Worm (Caenorhabditis elegans) whole organism, L3 larva: ENCODE measurements around the gene kars-1.

ENCODE experiments used
- R02D3.7 ChIP-seq: fragments of 150-350 bp; optimal IDR thresholded peaks from 2 replicates; lab custom pipeline; 2014; ENCODE audit warnings: missing biosample characterization, missing genetic modification characterization
- ZK546.5 ChIP-seq: sonication (generic microtip); optimal IDR thresholded peaks from 2 replicates; lab custom pipeline; 2017; ENCODE audit warnings: missing biosample characterization, missing genetic modification characterization
- aly-2 ChIP-seq: fragments of 150-350 bp; optimal IDR thresholded peaks from 2 replicates; lab custom pipeline; 2014; ENCODE audit warnings: missing biosample characterization, missing genetic modification characterization
- ceh-16 ChIP-seq: sonication (generic microtip); optimal IDR thresholded peaks from 2 replicates; lab custom pipeline; 2017; ENCODE audit warnings: missing biosample characterization, missing genetic modification characterization
- ceh-28 ChIP-seq: fragments of 150-350 bp; optimal IDR thresholded peaks from 2 replicates; lab custom pipeline; 2014; ENCODE audit warnings: missing biosample characterization, missing genetic modification reagents, missing genetic modification characterization
- ceh-82 ChIP-seq: fragments of 150-350 bp; optimal IDR thresholded peaks from 2 replicates; lab custom pipeline; 2014; ENCODE audit warnings: missing biosample characterization, missing genetic modification characterization
- ceh-9 ChIP-seq: sonication (generic microtip); optimal IDR thresholded peaks from 2 replicates; lab custom pipeline; 2018; ENCODE audit warnings: missing biosample characterization, missing genetic modification characterization
- daf-12 ChIP-seq: fragments of 150-350 bp; optimal IDR thresholded peaks from 2 replicates; lab custom pipeline; 2014; ENCODE audit warnings: missing biosample characterization, missing genetic modification reagents, missing genetic modification characterization
- egl-27 ChIP-seq: sonication (generic microtip); optimal IDR thresholded peaks from 4 replicates; lab custom pipeline; 2017; ENCODE audit warnings: missing biosample characterization, missing genetic modification reagents, missing genetic modification characterization
- egl-5 ChIP-seq: fragments of 150-350 bp; optimal IDR thresholded peaks from 2 replicates; lab custom pipeline; 2017; ENCODE audit warnings: missing biosample characterization, missing genetic modification reagents, missing genetic modification characterization, inconsistent platforms
- elt-1 ChIP-seq: fragments of 150-350 bp; optimal IDR thresholded peaks from 2 replicates; lab custom pipeline; 2014; ENCODE audit warnings: missing biosample characterization, missing genetic modification characterization
- elt-2 ChIP-seq: sonication (generic microtip); optimal IDR thresholded peaks from 2 replicates; lab custom pipeline; 2016; ENCODE audit warnings: missing genetic modification reagents, mild to moderate bottlenecking, missing genetic modification characterization, missing compliant biosample characterization
- elt-3 ChIP-seq, 3 experiments: fragments of 150-350 bp in 1 of 3; sonication (generic microtip) in 2 of 3; optimal IDR thresholded peaks; 2 replicates in 2 of 3; 4 replicates in 1 of 3; lab custom pipeline; 2014 to 2017; ENCODE audit warnings: missing biosample characterization in 3 of 3, missing genetic modification characterization in 3 of 3
- eor-1 ChIP-seq, 2 experiments: fragments of 150-350 bp; optimal IDR thresholded peaks; 2 replicates each; lab custom pipeline; 2014 to 2018; ENCODE audit warnings: missing biosample characterization in 2 of 2, missing genetic modification characterization in 2 of 2
- fkh-10 ChIP-seq: sonication (generic microtip); optimal IDR thresholded peaks from 2 replicates; lab custom pipeline; 2017; ENCODE audit warnings: missing biosample characterization, missing genetic modification reagents, missing genetic modification characterization
- fos-1 ChIP-seq: fragments of 150-350 bp; optimal IDR thresholded peaks from 2 replicates; lab custom pipeline; 2014; ENCODE audit warnings: missing biosample characterization, missing genetic modification characterization
- hmg-11 ChIP-seq: sonication (generic microtip); optimal IDR thresholded peaks from 2 replicates; lab custom pipeline; 2016; ENCODE audit warnings: missing genetic modification characterization, missing compliant biosample characterization
- jun-1 ChIP-seq: fragments of 150-350 bp; optimal IDR thresholded peaks from 2 replicates; lab custom pipeline; 2014; ENCODE audit warnings: missing biosample characterization, missing genetic modification reagents, missing genetic modification characterization
- lin-15B ChIP-seq: fragments of 150-350 bp; optimal IDR thresholded peaks from 2 replicates; lab custom pipeline; 2014; ENCODE audit warnings: missing biosample characterization, missing genetic modification characterization
- lin-39 ChIP-seq: fragments of 150-350 bp; optimal IDR thresholded peaks from 2 replicates; lab custom pipeline; 2018; ENCODE audit warnings: missing biosample characterization, missing genetic modification reagents, missing genetic modification characterization
- lsy-12 ChIP-seq: sonication (generic microtip); optimal IDR thresholded peaks from 2 replicates; lab custom pipeline; 2016; ENCODE audit warnings: mild to moderate bottlenecking, missing genetic modification characterization, missing compliant biosample characterization
- mdl-1 ChIP-seq: fragments of 150-350 bp; optimal IDR thresholded peaks from 2 replicates; lab custom pipeline; 2014; ENCODE audit warnings: missing biosample characterization, missing genetic modification characterization
- mml-1 ChIP-seq: fragments of 150-350 bp; sonication (generic microtip); optimal IDR thresholded peaks from 3 replicates; lab custom pipeline; 2014; ENCODE audit warnings: missing biosample characterization, missing genetic modification characterization
- nfya-1 ChIP-seq: sonication (generic microtip); optimal IDR thresholded peaks from 2 replicates; lab custom pipeline; 2017; ENCODE audit warnings: missing genetic modification characterization, mild to moderate bottlenecking, missing compliant biosample characterization, antibody characterized with exemption, moderate library complexity; ENCODE audit not compliant: insufficient read depth
- nhr-11 ChIP-seq: fragments of 150-350 bp; optimal IDR thresholded peaks from 2 replicates; lab custom pipeline; 2014; ENCODE audit warnings: missing biosample characterization, missing genetic modification characterization
- nhr-12 ChIP-seq: fragments of 150-350 bp; optimal IDR thresholded peaks from 2 replicates; lab custom pipeline; 2014; ENCODE audit warnings: missing biosample characterization, missing genetic modification characterization
- nhr-23 ChIP-seq: fragments of 150-350 bp; optimal IDR thresholded peaks from 2 replicates; lab custom pipeline; 2014; ENCODE audit warnings: missing biosample characterization, missing genetic modification reagents, missing genetic modification characterization
- nhr-237 ChIP-seq: fragments of 150-350 bp; optimal IDR thresholded peaks from 2 replicates; lab custom pipeline; 2014; ENCODE audit warnings: missing biosample characterization, missing genetic modification characterization
- nhr-25 ChIP-seq: sonication (generic microtip); optimal IDR thresholded peaks from 2 replicates; lab custom pipeline; 2017; ENCODE audit warnings: missing biosample characterization, missing genetic modification characterization
- nhr-43 ChIP-seq: sonication (generic microtip); optimal IDR thresholded peaks from 2 replicates; lab custom pipeline; 2016; ENCODE audit warnings: mild to moderate bottlenecking, missing genetic modification characterization, missing compliant biosample characterization; ENCODE audit not compliant: poor library complexity, severe bottlenecking
- nhr-67 ChIP-seq: fragments of 150-350 bp; optimal IDR thresholded peaks from 2 replicates; lab custom pipeline; 2014; ENCODE audit warnings: missing biosample characterization, missing genetic modification characterization
- nhr-76 ChIP-seq: fragments of 150-350 bp; sonication (generic microtip); optimal IDR thresholded peaks from 5 replicates; lab custom pipeline; 2014; ENCODE audit warnings: missing biosample characterization, missing genetic modification characterization
- pha-4 ChIP-seq: fragments of 150-350 bp; optimal IDR thresholded peaks from 2 replicates; lab custom pipeline; 2014; ENCODE audit warnings: missing biosample characterization, missing genetic modification reagents, missing genetic modification characterization
- pqm-1 ChIP-seq: fragments of 150-350 bp; optimal IDR thresholded peaks from 2 replicates; lab custom pipeline; 2017; ENCODE audit warnings: missing biosample characterization, missing genetic modification characterization, inconsistent platforms
- sea-2 ChIP-seq: fragments of 150-350 bp; sonication (generic microtip); optimal IDR thresholded peaks from 4 replicates; lab custom pipeline; 2014; ENCODE audit warnings: missing biosample characterization, missing genetic modification reagents, missing genetic modification characterization
- skn-1 ChIP-seq: fragments of 150-350 bp; optimal IDR thresholded peaks from 2 replicates; lab custom pipeline; 2014; ENCODE audit warnings: missing biosample characterization, missing genetic modification characterization
- snpc-4 ChIP-seq: fragments of 150-350 bp; optimal IDR thresholded peaks from 2 replicates; lab custom pipeline; 2014; ENCODE audit warnings: missing biosample characterization, missing genetic modification characterization
- tbx-2 ChIP-seq: sonication (generic microtip); optimal IDR thresholded peaks from 2 replicates; lab custom pipeline; 2016; ENCODE audit warnings: mild to moderate bottlenecking, missing genetic modification characterization, missing compliant biosample characterization
- unc-39 ChIP-seq: sonication (generic microtip); optimal IDR thresholded peaks from 4 replicates; lab custom pipeline; 2017; ENCODE audit warnings: missing biosample characterization, missing genetic modification characterization
- unc-62 ChIP-seq: fragments of 150-350 bp; sonication (generic microtip); optimal IDR thresholded peaks from 4 replicates; lab custom pipeline; 2014; ENCODE audit warnings: missing biosample characterization, missing genetic modification reagents, missing genetic modification characterization
- zag-1 ChIP-seq: fragments of 150-350 bp; optimal IDR thresholded peaks from 2 replicates; lab custom pipeline; 2014; ENCODE audit warnings: missing biosample characterization, missing genetic modification characterization
- ztf-11 ChIP-seq: fragments of 150-350 bp; optimal IDR thresholded peaks from 2 replicates; lab custom pipeline; 2014; ENCODE audit warnings: missing biosample characterization, missing genetic modification characterization
- ztf-4 ChIP-seq: fragments of 150-350 bp; optimal IDR thresholded peaks from 2 replicates; lab custom pipeline; 2014; ENCODE audit warnings: missing biosample characterization, missing genetic modification characterization

The kars-1 gene

DNA sequence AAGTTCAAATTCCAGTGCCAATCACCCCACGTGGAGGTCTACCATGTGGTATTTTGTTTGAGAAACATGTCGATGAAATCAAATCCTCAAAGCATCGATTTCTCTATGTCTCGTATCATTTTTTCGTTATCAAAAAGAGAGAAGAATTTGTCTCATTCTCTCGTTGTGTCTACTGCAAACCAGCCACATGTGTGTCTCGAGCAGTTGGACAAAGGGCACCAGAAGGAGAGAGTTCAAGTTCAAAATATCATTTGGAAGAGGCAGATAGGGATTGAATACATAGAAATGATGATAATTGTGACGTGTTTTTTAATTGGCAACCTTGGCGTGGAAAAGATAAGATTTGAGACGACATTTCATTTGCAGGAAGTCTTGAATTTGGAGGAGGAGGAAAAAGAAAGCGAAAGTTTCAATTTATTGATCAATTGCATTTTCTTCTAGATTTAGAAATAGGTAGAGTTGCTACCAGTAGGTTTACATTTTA is 12.9 kb downstream of the kars-1 start:
- peak; percentile 53 for TF ChIP-seq skn-1 (tag; lab: Kevin White, UChicago)
- no peak for TF ChIP-seq daf-12 (tag; lab: Kevin White, UChicago)
- no peak for TF ChIP-seq nhr-237 (tag; lab: Kevin White, UChicago)
- no peak for TF ChIP-seq ZK546.5
- TF ChIP-seq ceh-16 (tag; lab: Kevin White, UChicago): no peak
- no peak for TF ChIP-seq unc-39 (tag; lab: Kevin White, UChicago)
- TF ChIP-seq egl-5 (tag; lab: Kevin White, UChicago): peak; percentile 30
- peak; percentile 60 for TF ChIP-seq mdl-1 (tag; lab: Kevin White, UChicago)
- peak; percentile 48 for TF ChIP-seq nhr-43
- no peak for TF ChIP-seq nhr-76 (tag; lab: Kevin White, UChicago)
- no peak for TF ChIP-seq ztf-11 (tag; lab: Kevin White, UChicago)
- TF ChIP-seq nhr-25 (tag; lab: Kevin White, UChicago): no peak
- TF ChIP-seq jun-1: peak; percentile 46
- no peak for TF ChIP-seq nhr-67 (tag; lab: Kevin White, UChicago)
- no peak for TF ChIP-seq tbx-2 (tag; lab: Kevin White, UChicago)
- no peak for TF ChIP-seq hmg-11 (tag; lab: Kevin White, UChicago)
- TF ChIP-seq nhr-12 (tag; lab: Kevin White, UChicago): no peak
- no peak for TF ChIP-seq egl-27 (tag; lab: Kevin White, UChicago)
- TF ChIP-seq nhr-23 (tag; lab: Kevin White, UChicago): peak; percentile 38
- peak in 1 of 3 experiments; percentile 76 for TF ChIP-seq elt-3 (tag; optimal IDR thresholded peaks at IDR 0.05; lab: Kevin White, UChicago)
- no peak for TF ChIP-seq aly-2 (tag; lab: Kevin White, UChicago)
- peak; percentile 27 for TF ChIP-seq ceh-28 (tag; lab: Kevin White, UChicago)
- no peak for TF ChIP-seq ztf-4
- no peak for TF ChIP-seq fos-1 (tag; lab: Kevin White, UChicago)
- no peak for TF ChIP-seq zag-1 (tag; lab: Kevin White, UChicago)
- no peak for TF ChIP-seq lsy-12
- no peak for TF ChIP-seq mml-1 (tag; lab: Kevin White, UChicago)
- peak; percentile 96 for TF ChIP-seq elt-2
- TF ChIP-seq elt-1 (tag; lab: Kevin White, UChicago): no peak
- TF ChIP-seq sea-2: no peak
- peak; percentile 32 for TF ChIP-seq nfya-1 (tag; lab: Kevin White, UChicago)
- TF ChIP-seq lin-15B: no peak
- TF ChIP-seq ceh-82 (tag; lab: Kevin White, UChicago): no peak
- TF ChIP-seq pqm-1 (tag; lab: Kevin White, UChicago): peak; percentile 58
- no peak for TF ChIP-seq eor-1 (tag; optimal IDR thresholded peaks at IDR 0.05; lab: Kevin White, UChicago)
- TF ChIP-seq snpc-4 (tag; lab: Kevin White, UChicago): no peak
- TF ChIP-seq, all 47 proteins: peak for 11

DNA sequence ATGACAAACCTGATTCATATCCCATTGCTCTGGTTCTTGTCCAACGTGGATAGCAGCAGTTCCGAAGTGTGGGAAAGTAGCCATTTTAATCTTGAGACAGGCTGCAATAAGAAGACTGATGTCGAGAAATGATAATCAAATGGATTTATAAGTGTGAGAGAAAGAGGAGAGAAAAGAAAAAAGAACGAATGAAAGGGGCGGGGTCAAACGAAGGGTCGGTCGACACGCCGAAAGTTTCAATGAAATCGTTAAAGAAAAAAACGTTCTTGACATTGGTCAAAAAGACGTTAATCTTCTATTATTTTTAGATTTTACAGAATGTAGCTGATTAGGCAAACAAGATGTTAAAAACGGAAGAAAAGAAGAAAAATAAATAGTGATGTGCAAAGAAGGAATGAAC is 14.4 kb downstream of the kars-1 start, which contains the start of gene cth-2:
TSS of gene cth-2 (minus strand) at position 101 of the 400 bp plus-strand sequence.
- peak; percentile 9 for TF ChIP-seq nhr-11 (tag; lab: Kevin White, UChicago)
- TF ChIP-seq tbx-2 (tag; lab: Kevin White, UChicago): no peak
- TF ChIP-seq pha-4: peak; percentile 9
- peak; percentile 21 for TF ChIP-seq elt-2

DNA sequence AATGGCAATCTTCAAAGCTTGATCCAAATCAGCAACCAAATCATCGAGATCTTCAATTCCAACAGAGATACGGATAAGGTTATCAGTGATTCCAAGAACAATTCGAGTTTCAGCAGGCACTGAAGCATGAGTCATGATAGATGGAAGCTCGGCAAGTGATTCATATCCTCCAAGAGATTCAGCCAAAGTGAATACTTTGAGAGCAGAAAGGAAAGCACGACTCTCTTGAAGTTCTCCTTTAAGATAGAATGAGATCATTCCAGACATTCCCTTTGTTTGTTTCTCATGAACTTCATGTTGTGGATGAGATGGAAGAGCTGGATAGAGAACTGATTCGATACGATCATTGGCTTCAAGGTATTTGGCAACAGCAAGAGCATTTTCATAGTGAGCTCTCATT is 15.9 kb downstream of the kars-1 start:
- TF ChIP-seq R02D3.7 (no peak), ceh-28 (tag; lab: Kevin White, UChicago) (no peak), nhr-43 (peak; percentile 2)
- TF ChIP-seq, all 47 proteins: peak for 1

DNA sequence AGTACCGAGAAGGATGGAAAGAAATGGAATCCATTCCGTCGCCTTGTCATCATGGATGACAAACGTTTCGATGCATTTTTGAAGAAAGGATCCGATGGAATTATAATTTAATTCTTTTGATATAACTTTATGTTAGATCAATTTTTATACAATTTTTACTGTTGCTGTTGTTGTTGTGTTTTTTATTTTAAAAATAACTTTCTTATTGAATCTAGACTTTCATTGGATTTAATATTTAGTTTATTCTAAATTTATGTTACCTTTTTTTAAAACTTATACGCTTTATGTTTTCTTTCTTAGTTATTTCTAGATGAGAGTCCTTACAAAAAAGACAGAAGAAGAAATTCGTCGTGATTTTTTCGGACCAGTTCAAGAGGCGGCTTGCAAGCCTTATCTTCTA is 17.2 kb downstream of the kars-1 start, which contains the start of gene ZK1127.3:
TSS of gene ZK1127.3 (plus strand) at position 301 of the 400 bp plus-strand sequence.
- TF ChIP-seq fkh-10 (no peak), pha-4 (no peak), ztf-11 (tag; lab: Kevin White, UChicago) (no peak), daf-12 (tag; lab: Kevin White, UChicago) (no peak), ztf-4 (no peak), eor-1 (tag; optimal IDR thresholded peaks at IDR 0.05; lab: Kevin White, UChicago) (no peak), nhr-11 (tag; lab: Kevin White, UChicago) (no peak), ceh-28 (tag; lab: Kevin White, UChicago) (no peak), elt-1 (tag; lab: Kevin White, UChicago) (no peak), ceh-16 (tag; lab: Kevin White, UChicago) (no peak), ceh-9 (no peak), lin-39 (tag; lab: Kevin White, UChicago) (no peak), mdl-1 (tag; lab: Kevin White, UChicago) (no peak), fos-1 (tag; lab: Kevin White, UChicago) (no peak), nhr-43 (no peak), nhr-25 (tag; lab: Kevin White, UChicago) (no peak), aly-2 (tag; lab: Kevin White, UChicago) (no peak), skn-1 (tag; lab: Kevin White, UChicago) (no peak), unc-62 (GFP tag; lab: Kevin White, UChicago) (no peak), jun-1 (no peak)
